Worm (Caenorhabditis elegans): Measurements from ENCODE around the gene Y97E10AR.6.

Gene Y97E10AR.6

ce11 chrV:8013901-8014388, at the start of gene Y97E10AR.6:
TSS of gene Y97E10AR.6 (minus strand) at chrV:8013951.
- TF ChIP-seq ztf-28 (GFP tag; IDR thresholded peaks at IDR 0.05) (no peak), mcd-1 (GFP tag; IDR thresholded peaks at IDR 0.05) (peak; percentile 61), die-1 (tag; optimal IDR thresholded peaks at IDR 0.05) (no peak), snpc-1.3 (tag; optimal IDR thresholded peaks at IDR 0.05; ENCODE audit: insufficient read depth) (no peak), madf-10 (tag; optimal IDR thresholded peaks at IDR 0.05) (no peak), lag-1 (GFP tag; IDR thresholded peaks at IDR 0.05) (no peak), nfyb-1 (GFP tag; IDR thresholded peaks at IDR 0.05) (no peak), Y56A3A.18 (GFP tag; IDR thresholded peaks at IDR 0.05) (no peak), pha-4 (tag; optimal IDR thresholded peaks at IDR 0.05) (no peak), Y95B8A.8 (GFP tag; IDR thresholded peaks at IDR 0.05) (no peak), unc-130 (GFP tag; optimal IDR thresholded peaks at IDR 0.05) (no peak), nhr-80 (tag; optimal IDR thresholded peaks at IDR 0.05) (peak; percentile 38), cebp-1 (GFP tag; IDR thresholded peaks at IDR 0.05) (no peak), cebp-1 (tag; optimal IDR thresholded peaks at IDR 0.05) (peak; percentile 9), F37B4.10 (GFP tag; IDR thresholded peaks at IDR 0.05) (no peak), let-526 (GFP tag; IDR thresholded peaks at IDR 0.05) (no peak), ZK185.1 (tag; optimal IDR thresholded peaks at IDR 0.05; ENCODE audit: poor library complexity, severe bottlenecking) (no peak), snpc-4 (GFP tag; optimal IDR thresholded peaks at IDR 0.05) (no peak), snpc-4 (tag; optimal IDR thresholded peaks at IDR 0.05) (peak in 1 of 4 experiments; percentile 39), ceh-79 (tag; optimal IDR thresholded peaks at IDR 0.05) (no peak), pbrm-1 (GFP tag; IDR thresholded peaks at IDR 0.05) (no peak), hrde-1 (tag; optimal IDR thresholded peaks at IDR 0.05; ENCODE audit: borderline replicate concordance) (no peak), hlh-26 (GFP tag; conservative IDR thresholded peaks at IDR 0.05) (no peak), attf-5 (GFP tag; optimal IDR thresholded peaks at IDR 0.05) (peak; percentile 34), aptf-2 (GFP tag; conservative IDR thresholded peaks at IDR 0.05) (no peak)

ce11 chrV:8062074-8062473, 48.3 kb upstream of the Y97E10AR.6 start, which contains the start of gene str-139:
TSS of gene str-139 (minus strand) at chrV:8062174.
- TF ChIP-seq lag-1 (GFP tag; IDR thresholded peaks at IDR 0.05): no peak
- TF ChIP-seq aptf-2 (GFP tag; conservative IDR thresholded peaks at IDR 0.05): no peak
- TF ChIP-seq let-526 (GFP tag; IDR thresholded peaks at IDR 0.05): no peak
- no peak for TF ChIP-seq dpl-1 (GFP tag; optimal IDR thresholded peaks at IDR 0.05)
- TF ChIP-seq mes-4 (tag; optimal IDR thresholded peaks at IDR 0.05): no peak
- TF ChIP-seq lin-35 (GFP tag; optimal IDR thresholded peaks at IDR 0.05): no peak
- TF ChIP-seq rpc-1 (optimal IDR thresholded peaks at IDR 0.05): no peak
- TF ChIP-seq rpc-1 (tag; optimal IDR thresholded peaks at IDR 0.05): no peak
- TF ChIP-seq dpff-1 (tag; optimal IDR thresholded peaks at IDR 0.05): no peak
- no peak for TF ChIP-seq hlh-26 (GFP tag; conservative IDR thresholded peaks at IDR 0.05)
- no peak for TF ChIP-seq nfyb-1 (GFP tag; IDR thresholded peaks at IDR 0.05)
- TF ChIP-seq Y53G8AR.9 (GFP tag; conservative IDR thresholded peaks at IDR 0.05): no peak
- TF ChIP-seq nfya-1 (tag; optimal IDR thresholded peaks at IDR 0.05; ENCODE audit: borderline replicate concordance, insufficient read depth): no peak
- no peak for TF ChIP-seq B0261.1 (tag; optimal IDR thresholded peaks at IDR 0.05)

ce11 chrV:8058359-8058758, 44.6 kb upstream of the Y97E10AR.6 start, which contains the start of gene str-138:
TSS of gene str-138 (plus strand) at chrV:8058659.
- TF ChIP-seq F49E8.2 (tag; optimal IDR thresholded peaks at IDR 0.05; ENCODE audit: insufficient read depth) (no peak), nhr-80 (tag; optimal IDR thresholded peaks at IDR 0.05) (no peak), pbrm-1 (GFP tag; IDR thresholded peaks at IDR 0.05) (no peak), attf-5 (GFP tag; optimal IDR thresholded peaks at IDR 0.05) (no peak), F55B11.4 (tag; optimal IDR thresholded peaks at IDR 0.05; ENCODE audit: borderline replicate concordance, insufficient read depth) (no peak), bed-1 (GFP tag; IDR thresholded peaks at IDR 0.05) (no peak), F10E7.11 (tag; optimal IDR thresholded peaks at IDR 0.05) (no peak), cebp-1 (GFP tag; IDR thresholded peaks at IDR 0.05) (no peak), cebp-1 (tag; optimal IDR thresholded peaks at IDR 0.05) (no peak), Y67H2A.10 (GFP tag; conservative IDR thresholded peaks at IDR 0.05) (no peak), Y56A3A.18 (GFP tag; IDR thresholded peaks at IDR 0.05) (no peak), B0336.3 (GFP tag; IDR thresholded peaks at IDR 0.05) (no peak), athp-1 (tag; optimal IDR thresholded peaks at IDR 0.05) (no peak), let-607 (tag; optimal IDR thresholded peaks at IDR 0.05) (no peak), zim-3 (tag; optimal IDR thresholded peaks at IDR 0.05) (no peak), Y53G8AR.9 (GFP tag; conservative IDR thresholded peaks at IDR 0.05) (no peak), hrde-1 (tag; optimal IDR thresholded peaks at IDR 0.05; ENCODE audit: borderline replicate concordance) (no peak), F33H1.4 (GFP tag; IDR thresholded peaks at IDR 0.05) (no peak), hlh-12 (tag; optimal IDR thresholded peaks at IDR 0.05) (no peak)

All from whole organism, young adult.